Worm (Caenorhabditis elegans) whole organism, young adult: ENCODE measurements around the gene ZC168.2.

Experiments
- D2030.7 ChIP-seq: fragments of 200-800 bp; sonication (Bioruptor generic); IDR thresholded peaks from 2 replicates; pipeline ENCODE4 v1.3.6; 2022; ENCODE audit warnings: missing genetic modification reagents, missing genetic modification characterization, missing compliant biosample characterization
- F10E7.11 ChIP-seq: sonication (generic microtip); optimal IDR thresholded peaks from 2 replicates; lab custom pipeline; 2017; ENCODE audit warnings: mild to moderate bottlenecking, missing genetic modification characterization, moderate library complexity, missing compliant biosample characterization
- F33H1.4 ChIP-seq: fragments of 200-800 bp; sonication (Bioruptor generic); IDR thresholded peaks from 2 replicates; pipeline ENCODE4 v1.3.6; 2022; ENCODE audit warnings: missing genetic modification reagents, missing genetic modification characterization, missing compliant biosample characterization
- F39B2.1 ChIP-seq: fragments of 200-800 bp; sonication (Bioruptor generic); IDR thresholded peaks from 2 replicates; pipeline ENCODE4 v1.3.6; 2022; ENCODE audit warnings: missing genetic modification reagents, missing genetic modification characterization, missing compliant biosample characterization
- F49E8.2 ChIP-seq: sonication (generic microtip); optimal IDR thresholded peaks from 3 replicates; lab custom pipeline; 2017; ENCODE audit warnings: missing genetic modification characterization, mild to moderate bottlenecking, missing compliant biosample characterization, antibody characterized with exemption, moderate library complexity; ENCODE audit not compliant: insufficient read depth
- K11D2.4 ChIP-seq: fragments of 200-800 bp; sonication (Bioruptor generic); IDR thresholded peaks from 2 replicates; pipeline ENCODE4 v1.3.6; 2022; ENCODE audit warnings: missing genetic modification reagents, missing genetic modification characterization, missing compliant biosample characterization
- T26A5.8 ChIP-seq: sonication (generic microtip); optimal IDR thresholded peaks from 2 replicates; lab custom pipeline; 2016; ENCODE audit warnings: missing genetic modification characterization, missing compliant biosample characterization
- Y53G8AR.9 ChIP-seq: fragments of 200-800 bp; sonication (Bioruptor generic); conservative IDR thresholded peaks from 2 replicates; pipeline ENCODE4 v1.3.6; 2022; ENCODE audit warnings: missing genetic modification reagents, missing genetic modification characterization, missing compliant biosample characterization
- Y56A3A.18 ChIP-seq: fragments of 200-800 bp; sonication (Bioruptor generic); IDR thresholded peaks from 2 replicates; pipeline ENCODE4 v1.3.6; 2022; ENCODE audit warnings: missing genetic modification reagents, missing genetic modification characterization, missing compliant biosample characterization
- Y79H2A.3 ChIP-seq: fragments of 200-800 bp; sonication (Bioruptor generic); conservative IDR thresholded peaks from 2 replicates; pipeline ENCODE4 v1.3.6; 2022; ENCODE audit warnings: missing genetic modification reagents, missing genetic modification characterization, missing compliant biosample characterization
- ZK185.1 ChIP-seq: sonication (generic microtip); optimal IDR thresholded peaks from 2 replicates; lab custom pipeline; 2016; ENCODE audit warnings: mild to moderate bottlenecking, missing genetic modification characterization, missing compliant biosample characterization; ENCODE audit not compliant: poor library complexity, severe bottlenecking
- bed-1 ChIP-seq: fragments of 200-800 bp; sonication (Bioruptor generic); IDR thresholded peaks from 2 replicates; pipeline ENCODE4 v1.3.6; 2022; ENCODE audit warnings: missing genetic modification reagents, missing genetic modification characterization, missing compliant biosample characterization
- ceh-91 ChIP-seq: fragments of 200-800 bp; sonication (Bioruptor generic); IDR thresholded peaks from 2 replicates; pipeline ENCODE4 v1.3.6; 2022; ENCODE audit warnings: missing genetic modification reagents, missing genetic modification characterization, missing compliant biosample characterization
- dpl-1 ChIP-seq: fragments of 150-350 bp; optimal IDR thresholded peaks from 2 replicates; lab custom pipeline; 2014; ENCODE audit warnings: missing biosample characterization, missing genetic modification reagents, missing genetic modification characterization
- efl-1 ChIP-seq: fragments of 150-350 bp; optimal IDR thresholded peaks from 2 replicates; lab custom pipeline; 2014; ENCODE audit warnings: missing biosample characterization, missing genetic modification reagents, missing genetic modification characterization
- egrh-3 ChIP-seq: fragments of 200-800 bp; sonication (Bioruptor generic); IDR thresholded peaks from 2 replicates; pipeline ENCODE4 v1.3.6; 2022; ENCODE audit warnings: missing genetic modification reagents, missing genetic modification characterization, missing compliant biosample characterization
- ets-4 ChIP-seq: fragments of 200-800 bp; sonication (Bioruptor generic); optimal IDR thresholded peaks from 2 replicates; lab custom pipeline; 2018; ENCODE audit warnings: mild to moderate bottlenecking, missing genetic modification characterization, missing compliant biosample characterization
- hmg-1.2 ChIP-seq: fragments of 200-800 bp; sonication (Bioruptor generic); IDR thresholded peaks from 2 replicates; pipeline ENCODE4 v1.3.6; 2022; ENCODE audit warnings: missing genetic modification reagents, missing genetic modification characterization, missing compliant biosample characterization
- hsf-1 ChIP-seq: fragments of 200-800 bp; sonication (Bioruptor generic); IDR thresholded peaks from 2 replicates; pipeline ENCODE4 v1.3.6; 2022; ENCODE audit warnings: missing genetic modification reagents, missing genetic modification characterization, missing compliant biosample characterization
- let-526 ChIP-seq: fragments of 200-800 bp; sonication (Bioruptor generic); IDR thresholded peaks from 2 replicates; pipeline ENCODE4 v1.3.6; 2022; ENCODE audit warnings: missing genetic modification reagents, missing genetic modification characterization, missing compliant biosample characterization
- lin-26 ChIP-seq: fragments of 200-800 bp; sonication (Bioruptor generic); IDR thresholded peaks from 2 replicates; pipeline ENCODE4 v1.3.6; 2022; ENCODE audit warnings: missing genetic modification reagents, missing genetic modification characterization, missing compliant biosample characterization
- lin-54 ChIP-seq: fragments of 200-800 bp; sonication (Bioruptor generic); optimal IDR thresholded peaks from 2 replicates; lab custom pipeline; 2018; ENCODE audit warnings: mild to moderate bottlenecking, missing genetic modification characterization, missing compliant biosample characterization
- lsl-1 ChIP-seq: fragments of 200-800 bp; sonication (Bioruptor generic); optimal IDR thresholded peaks from 2 replicates; lab custom pipeline; 2018; ENCODE audit warnings: mild to moderate bottlenecking, missing genetic modification characterization, moderate library complexity, missing compliant biosample characterization
- madf-6 ChIP-seq: fragments of 200-800 bp; sonication (Bioruptor generic); IDR thresholded peaks from 2 replicates; pipeline ENCODE4 v1.3.6; 2022; ENCODE audit warnings: missing genetic modification reagents, missing genetic modification characterization, missing compliant biosample characterization
- mcd-1 ChIP-seq: fragments of 200-800 bp; sonication (Bioruptor generic); IDR thresholded peaks from 2 replicates; pipeline ENCODE4 v1.3.6; 2022; ENCODE audit warnings: missing genetic modification reagents, missing genetic modification characterization, missing compliant biosample characterization
- mxl-1 ChIP-seq: sonication (generic microtip); optimal IDR thresholded peaks from 2 replicates; lab custom pipeline; 2016; ENCODE audit warnings: missing genetic modification characterization, missing compliant biosample characterization
- nfya-1 ChIP-seq: sonication (generic microtip); optimal IDR thresholded peaks from 2 replicates; lab custom pipeline; 2017; ENCODE audit warnings: antibody characterized with exemption, missing compliant biosample characterization, missing genetic modification characterization, borderline replicate concordance; ENCODE audit not compliant: insufficient read depth
- nfyb-1 ChIP-seq: fragments of 200-800 bp; sonication (Bioruptor generic); IDR thresholded peaks from 2 replicates; pipeline ENCODE4 v1.3.6; 2022; ENCODE audit warnings: missing genetic modification reagents, missing genetic modification characterization, missing compliant biosample characterization
- nhr-179 ChIP-seq: sonication (generic microtip); optimal IDR thresholded peaks from 2 replicates; lab custom pipeline; 2016; ENCODE audit warnings: mild to moderate bottlenecking, missing genetic modification characterization, missing compliant biosample characterization
- nhr-90 ChIP-seq: sonication (generic microtip); optimal IDR thresholded peaks from 2 replicates; lab custom pipeline; 2016; ENCODE audit warnings: missing genotype, mild to moderate bottlenecking, missing genetic modification characterization, missing compliant biosample characterization
- pbrm-1 ChIP-seq: fragments of 200-800 bp; sonication (Bioruptor generic); IDR thresholded peaks from 2 replicates; pipeline ENCODE4 v1.3.6; 2022; ENCODE audit warnings: missing genetic modification reagents, missing genetic modification characterization, missing compliant biosample characterization
- rcor-1 ChIP-seq: fragments of 200-800 bp; sonication (Bioruptor generic); IDR thresholded peaks from 2 replicates; pipeline ENCODE4 v1.3.6; 2022; ENCODE audit warnings: missing genetic modification reagents, missing genetic modification characterization, missing compliant biosample characterization
- snpc-1.1 ChIP-seq: sonication (generic microtip); optimal IDR thresholded peaks from 2 replicates; lab custom pipeline; 2017; ENCODE audit warnings: missing genetic modification characterization, mild to moderate bottlenecking, missing compliant biosample characterization, antibody characterized with exemption, moderate library complexity, missing genotype, missing genetic modification reagents; ENCODE audit not compliant: insufficient read depth
- snpc-1.3 ChIP-seq: sonication (generic microtip); optimal IDR thresholded peaks from 2 replicates; lab custom pipeline; 2017; ENCODE audit warnings: missing genetic modification characterization, mild to moderate bottlenecking, missing compliant biosample characterization, antibody characterized with exemption, moderate library complexity, missing genotype, missing genetic modification reagents; ENCODE audit not compliant: insufficient read depth
- somi-1 ChIP-seq: fragments of 200-800 bp; sonication (Bioruptor generic); optimal IDR thresholded peaks from 2 replicates; lab custom pipeline; 2018; ENCODE audit warnings: mild to moderate bottlenecking, missing genetic modification characterization, missing compliant biosample characterization
- sptf-2 ChIP-seq: fragments of 200-800 bp; sonication (Bioruptor generic); optimal IDR thresholded peaks from 2 replicates; lab custom pipeline; 2018; ENCODE audit warnings: mild to moderate bottlenecking, missing genetic modification characterization, missing compliant biosample characterization
- unc-130 ChIP-seq: sonication (generic microtip); optimal IDR thresholded peaks from 2 replicates; lab custom pipeline; 2016; ENCODE audit warnings: missing genetic modification reagents, missing genetic modification characterization, missing compliant biosample characterization
- xnd-1 ChIP-seq: sonication (generic microtip); optimal IDR thresholded peaks from 2 replicates; lab custom pipeline; 2016; ENCODE audit warnings: missing genotype, missing genetic modification reagents, missing genetic modification characterization, missing compliant biosample characterization
- zfh-2 ChIP-seq: fragments of 200-800 bp; sonication (Bioruptor generic); conservative IDR thresholded peaks from 2 replicates; pipeline ENCODE4 v1.3.6; 2022; ENCODE audit warnings: missing genetic modification reagents, missing genetic modification characterization, missing compliant biosample characterization
- zim-3 ChIP-seq: sonication (generic microtip); optimal IDR thresholded peaks from 2 replicates; lab custom pipeline; 2017; ENCODE audit warnings: mild to moderate bottlenecking, missing genetic modification characterization, moderate library complexity, missing compliant biosample characterization
- ztf-25 ChIP-seq: fragments of 200-800 bp; sonication (Bioruptor generic); IDR thresholded peaks from 2 replicates; pipeline ENCODE4 v1.3.6; 2022; ENCODE audit warnings: missing genetic modification reagents, missing genetic modification characterization, missing compliant biosample characterization
- ztf-26 ChIP-seq: sonication (generic microtip); optimal IDR thresholded peaks from 2 replicates; lab custom pipeline; 2017; ENCODE audit warnings: missing genetic modification characterization, missing compliant biosample characterization
- ztf-28 ChIP-seq: fragments of 200-800 bp; sonication (Bioruptor generic); IDR thresholded peaks from 2 replicates; pipeline ENCODE4 v1.3.6; 2022; ENCODE audit warnings: missing genetic modification reagents, missing genetic modification characterization, missing compliant biosample characterization
- ztf-3 ChIP-seq: fragments of 200-800 bp; sonication (Bioruptor generic); optimal IDR thresholded peaks from 2 replicates; lab custom pipeline; 2018; ENCODE audit warnings: mild to moderate bottlenecking, missing genetic modification characterization, missing compliant biosample characterization

ZC168.2 gene

DNA sequence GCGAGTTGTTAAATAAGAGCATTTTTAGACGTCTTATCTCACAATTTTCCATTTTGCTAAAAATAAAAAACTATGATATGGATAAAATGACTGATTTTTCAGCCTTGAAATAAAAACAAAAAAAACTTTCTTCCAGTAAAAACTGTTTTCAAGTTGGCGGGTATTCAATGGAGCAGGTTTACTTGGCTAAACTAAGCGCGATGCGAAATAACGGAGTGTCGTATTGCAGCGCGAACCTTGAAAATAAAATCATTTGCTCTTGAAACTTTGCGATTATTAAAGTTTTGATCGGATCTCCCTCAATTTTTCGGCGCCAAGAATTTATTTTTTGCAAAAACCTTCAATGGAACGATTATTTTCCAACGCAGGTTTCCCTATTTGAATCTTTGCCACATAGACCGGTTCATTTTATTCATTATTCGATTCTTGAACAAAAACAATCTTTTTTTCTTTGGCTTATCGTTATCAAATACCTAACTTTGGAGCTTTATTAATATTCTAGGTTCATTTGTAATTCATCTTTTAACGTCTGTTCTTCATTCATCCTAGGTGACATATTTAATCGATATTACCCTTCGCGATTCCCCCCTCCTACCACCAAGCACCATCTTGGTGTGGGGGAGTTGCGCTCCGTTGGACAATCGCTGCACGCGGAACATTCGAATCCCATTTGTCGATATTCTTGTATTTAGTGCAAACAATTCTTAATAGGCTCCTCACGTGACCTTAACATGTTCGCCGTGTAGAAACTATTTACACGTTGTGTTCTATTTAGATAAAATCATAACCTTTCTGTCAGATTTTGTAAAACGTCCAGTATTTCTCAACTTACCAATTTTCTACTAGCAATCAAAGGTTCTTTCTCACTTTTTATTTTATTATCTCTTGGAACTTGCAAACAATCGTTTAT lies 6.9 kb downstream of the ZC168.2 start, which contains the start of the genes orc-5 and cyb-1 (continued):
- TF ChIP-seq bed-1 (no peak), ztf-3 (no peak), madf-6 (GFP tag; lab: Robert Waterston, UW) (peak; percentile 88), efl-1 (GFP tag; lab: Kevin White, UChicago) (peak; percentile 94), ets-4 (GFP tag; lab: Kevin White, UChicago) (no peak), lin-54 (peak; percentile 89), xnd-1 (tag; lab: Kevin White, UChicago) (peak; percentile 54), F49E8.2 (tag; lab: Kevin White, UChicago) (peak; percentile 39), Y53G8AR.9 (GFP tag; lab: Robert Waterston, UW) (0 out of 2 replicates have a peak, but pooled peaks have one; percentile 28), ZK185.1 (tag; lab: Kevin White, UChicago) (no peak), D2030.7 (GFP tag; lab: Robert Waterston, UW) (peak; percentile 46; the same call in 1 of the 2 replicates), hsf-1 (GFP tag; lab: Robert Waterston, UW) (0 out of 2 replicates have a peak, but pooled peaks have one; percentile 22), F33H1.4 (GFP tag; lab: Robert Waterston, UW) (peak; percentile 59), ceh-91 (GFP tag; lab: Robert Waterston, UW) (peak; percentile 65), hmg-1.2 (GFP tag; lab: Robert Waterston, UW) (peak; percentile 31; the same call in 1 of the 2 replicates), mcd-1 (peak; percentile 83), sptf-2 (GFP tag; lab: Kevin White, UChicago) (no peak), zfh-2 (GFP tag; lab: Robert Waterston, UW) (no peak), dpl-1 (GFP tag; lab: Kevin White, UChicago) (peak; percentile 76), unc-130 (GFP tag; lab: Kevin White, UChicago) (no peak)

DNA sequence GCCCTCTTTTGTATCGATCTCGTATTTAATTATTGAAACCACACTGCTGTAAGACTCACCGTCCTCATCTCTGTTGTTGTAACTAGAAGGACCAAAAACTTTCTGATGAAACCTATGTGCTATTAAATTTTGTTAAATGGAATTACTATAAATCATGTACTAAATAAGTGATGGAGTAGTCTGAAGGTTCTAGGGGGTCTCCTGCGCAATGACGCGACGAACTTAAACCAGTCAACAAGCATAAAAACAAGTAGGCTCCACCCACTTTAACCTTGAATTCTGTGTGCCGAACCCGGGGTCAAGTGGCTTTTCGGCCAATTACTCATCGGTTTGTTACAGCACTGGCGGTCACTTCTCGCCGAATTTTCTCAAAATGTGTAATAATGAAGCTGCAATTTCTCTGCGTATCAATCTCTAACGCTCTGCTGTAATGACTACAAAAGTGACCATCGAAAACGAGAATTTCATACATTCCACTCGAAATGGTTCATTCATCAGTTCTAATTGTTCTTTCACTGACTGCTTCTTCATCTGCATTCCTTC lies 9.2 kb downstream of the ZC168.2 start, which contains the start of gene grl-21:
grl-21 (plus strand) TSS at position 464 of the 543 bp plus-strand sequence.
- no peak for TF ChIP-seq let-526 (GFP tag; lab: Robert Waterston, UW)
- TF ChIP-seq snpc-1.3 (tag; lab: Kevin White, UChicago): no peak
- no peak for TF ChIP-seq dpl-1 (GFP tag; lab: Kevin White, UChicago)
- TF ChIP-seq ztf-26 (tag; lab: Kevin White, UChicago): no peak
- TF ChIP-seq F10E7.11 (tag; lab: Kevin White, UChicago): peak; percentile 12
- no peak for TF ChIP-seq zfh-2 (GFP tag; lab: Robert Waterston, UW)
- peak; percentile 17 for TF ChIP-seq xnd-1 (tag; lab: Kevin White, UChicago)
- no peak for TF ChIP-seq egrh-3 (GFP tag; lab: Robert Waterston, UW)
- TF ChIP-seq Y79H2A.3 (GFP tag; lab: Robert Waterston, UW): no peak
- no peak for TF ChIP-seq somi-1 (GFP tag; lab: Kevin White, UChicago)
- no peak for TF ChIP-seq snpc-1.1 (tag; lab: Kevin White, UChicago)
- no peak for TF ChIP-seq rcor-1
- TF ChIP-seq T26A5.8 (tag; lab: Kevin White, UChicago): peak; percentile 39
- TF ChIP-seq F39B2.1: no peak
- TF ChIP-seq nfya-1 (tag; lab: Kevin White, UChicago): no peak
- TF ChIP-seq nfyb-1 (GFP tag; lab: Robert Waterston, UW): no peak
- TF ChIP-seq nhr-90 (tag; lab: Kevin White, UChicago): no peak
- TF ChIP-seq mxl-1: no peak
- TF ChIP-seq madf-6 (GFP tag; lab: Robert Waterston, UW): peak; percentile 69
- TF ChIP-seq Y56A3A.18 (GFP tag; lab: Robert Waterston, UW): no peak
- peak; percentile 50; the same call in 1 of the 2 replicates for TF ChIP-seq lin-26 (GFP tag; lab: Robert Waterston, UW)
- no peak for TF ChIP-seq nhr-179
- TF ChIP-seq ztf-25: no peak
- no peak for TF ChIP-seq lsl-1 (GFP tag; lab: Kevin White, UChicago)
- 0 out of 2 replicates have a peak, but pooled peaks have one; percentile 21 for TF ChIP-seq pbrm-1 (GFP tag; lab: Robert Waterston, UW)
- TF ChIP-seq ztf-28 (GFP tag; lab: Robert Waterston, UW): no peak
- TF ChIP-seq zim-3 (tag; lab: Kevin White, UChicago): no peak
- no peak for TF ChIP-seq K11D2.4 (GFP tag; lab: Robert Waterston, UW)
